Worm (Caenorhabditis elegans) whole organism, mixed stage, embryonic: Measurements from ENCODE around the gene cnc-4.

Experiments used
- blmp-1 ChIP-seq: fragments of 150-350 bp; optimal IDR thresholded peaks from 2 replicates; lab custom pipeline; 2014; ENCODE audit warnings: missing biosample characterization, missing genetic modification characterization
- ceh-43 ChIP-seq: fragments of 200-800 bp; sonication (Bioruptor generic); optimal IDR thresholded peaks from 2 replicates; lab custom pipeline; 2018; ENCODE audit warnings: mild to moderate bottlenecking, missing genetic modification characterization, moderate library complexity, missing compliant biosample characterization
- ces-1 ChIP-seq: fragments of 150-350 bp; optimal IDR thresholded peaks from 2 replicates; lab custom pipeline; 2014; ENCODE audit warnings: missing biosample characterization, missing genetic modification reagents, missing genetic modification characterization
- elt-3 ChIP-seq: fragments of 150-350 bp; optimal IDR thresholded peaks from 2 replicates; lab custom pipeline; 2014; ENCODE audit warnings: missing biosample characterization, missing genetic modification characterization
- nhr-76 ChIP-seq: sonication (generic microtip); optimal IDR thresholded peaks from 2 replicates; lab custom pipeline; 2017; ENCODE audit warnings: missing biosample characterization, missing genetic modification characterization
- pha-4 ChIP-seq: fragments of 150-350 bp; optimal IDR thresholded peaks from 2 replicates; lab custom pipeline; 2018; ENCODE audit warnings: missing biosample characterization, missing genetic modification reagents, missing genetic modification characterization
- sem-2 ChIP-seq: fragments of 200-800 bp; sonication (Bioruptor generic); optimal IDR thresholded peaks from 2 replicates; lab custom pipeline; 2018; ENCODE audit warnings: mild to moderate bottlenecking, missing genetic modification characterization, missing compliant biosample characterization
- unc-62 ChIP-seq: fragments of 150-350 bp; optimal IDR thresholded peaks from 2 replicates; lab custom pipeline; 2014; ENCODE audit warnings: missing biosample characterization, missing genetic modification reagents, missing genetic modification characterization

DNA sequence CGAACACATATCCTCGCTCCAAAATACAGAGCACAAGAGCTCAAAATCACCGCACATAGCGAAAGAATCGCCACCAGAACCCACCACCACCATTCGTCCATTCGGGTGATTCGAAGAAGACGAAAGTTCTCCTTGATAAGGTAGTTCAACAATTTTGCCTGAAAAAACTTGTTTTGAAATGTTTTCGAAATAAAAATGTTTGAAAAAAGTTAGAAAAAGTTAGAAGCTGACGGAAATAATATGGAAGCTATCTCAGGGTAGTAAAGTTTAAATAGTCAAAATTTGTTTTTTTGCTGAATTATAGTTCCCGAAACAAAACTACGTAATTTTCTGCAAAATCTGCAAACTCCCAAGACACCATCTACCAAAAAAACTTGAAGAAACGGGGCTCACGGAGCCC is 35.5 kb upstream of the cnc-4 start, which contains the start of gene snt-5:
- no peak for TF ChIP-seq ces-1 (GFP tag; lab: Kevin White, UChicago)
- no peak for TF ChIP-seq blmp-1 (tag; lab: Kevin White, UChicago)
- TF ChIP-seq unc-62 (GFP tag; lab: Kevin White, UChicago) = no peak
- no peak for TF ChIP-seq pha-4 (tag; lab: Kevin White, UChicago)
- no peak for TF ChIP-seq sem-2 (GFP tag; lab: Kevin White, UChicago)
- TF ChIP-seq elt-3 = no peak
- TF ChIP-seq ceh-43 (GFP tag; lab: Kevin White, UChicago) = no peak
- no peak for TF ChIP-seq nhr-76
